Fruit fly (Drosophila melanogaster) whole organism, adult: ENCODE data around the gene Vps60.

Source experiments
- CG11617 ChIP-seq: fragments of 200-800 bp; sonication (Bioruptor generic); optimal IDR thresholded peaks from 2 replicates; lab custom pipeline; 2017; ENCODE audit warnings: mild to moderate bottlenecking, missing biosample characterization, missing genetic modification reagents, missing genetic modification characterization
- CG1620 ChIP-seq: fragments of 200-800 bp; sonication (Bioruptor generic); optimal IDR thresholded peaks from 2 replicates; lab custom pipeline; 2016; ENCODE audit warnings: missing biosample characterization, missing genetic modification characterization
- CG5204 ChIP-seq: fragments of 200-800 bp; sonication (Bioruptor generic); optimal IDR thresholded peaks from 2 replicates; lab custom pipeline; 2016; ENCODE audit warnings: missing biosample characterization, missing genetic modification characterization
- CG7045 ChIP-seq: fragments of 200-800 bp; sonication (Bioruptor generic); optimal IDR thresholded peaks from 2 replicates; lab custom pipeline; 2017; ENCODE audit warnings: missing biosample characterization, mild to moderate bottlenecking, missing genetic modification characterization
- CG7101 ChIP-seq: fragments of 200-800 bp; sonication (Bioruptor generic); optimal IDR thresholded peaks from 2 replicates; lab custom pipeline; 2018; ENCODE audit warnings: missing biosample characterization, mild to moderate bottlenecking, missing genetic modification characterization, moderate library complexity
- Clk ChIP-seq: fragments of 200-800 bp; sonication (Bioruptor generic); optimal IDR thresholded peaks from 2 replicates; lab custom pipeline; 2017; ENCODE audit warnings: missing biosample characterization, missing genetic modification characterization
- Crg-1 ChIP-seq: fragments of 200-800 bp; sonication (Bioruptor generic); optimal IDR thresholded peaks from 2 replicates; lab custom pipeline; 2016; ENCODE audit warnings: missing biosample characterization, missing genetic modification characterization
- Hr96 ChIP-seq: fragments of 200-800 bp; sonication (Bioruptor generic); optimal IDR thresholded peaks from 2 replicates; lab custom pipeline; 2016; ENCODE audit warnings: missing biosample characterization, missing genetic modification characterization
- Mnt ChIP-seq: fragments of 200-800 bp; sonication (Bioruptor generic); optimal IDR thresholded peaks from 2 replicates; lab custom pipeline; 2016; ENCODE audit warnings: missing biosample characterization, mild to moderate bottlenecking, missing genetic modification characterization
- bab1 ChIP-seq: fragments of 200-800 bp; sonication (Bioruptor generic); optimal IDR thresholded peaks from 3 replicates; lab custom pipeline; 2019; ENCODE audit warnings: missing biosample characterization, mild to moderate bottlenecking, missing genetic modification characterization, moderate library complexity
- cnc ChIP-seq, 2 experiments: fragments of >200 bp; optimal IDR thresholded peaks; 2 replicates each; lab custom pipeline; 2017
- kay ChIP-seq: fragments of 200-800 bp; sonication (Bioruptor generic); peaks from one replicate; lab custom pipeline; 2016; ENCODE audit warnings: missing biosample characterization, missing genetic modification characterization, borderline replicate concordance
- ovo ChIP-seq: fragments of 200-800 bp; sonication (Bioruptor generic); optimal IDR thresholded peaks from 2 replicates; lab custom pipeline; 2016; ENCODE audit warnings: missing biosample characterization, missing genetic modification characterization
- pad ChIP-seq: fragments of 200-800 bp; sonication (Bioruptor generic); optimal IDR thresholded peaks from 3 replicates; lab custom pipeline; 2017; ENCODE audit warnings: missing biosample characterization, missing genetic modification characterization, mild to moderate bottlenecking, moderate library complexity, missing genetic modification reagents

DNA sequence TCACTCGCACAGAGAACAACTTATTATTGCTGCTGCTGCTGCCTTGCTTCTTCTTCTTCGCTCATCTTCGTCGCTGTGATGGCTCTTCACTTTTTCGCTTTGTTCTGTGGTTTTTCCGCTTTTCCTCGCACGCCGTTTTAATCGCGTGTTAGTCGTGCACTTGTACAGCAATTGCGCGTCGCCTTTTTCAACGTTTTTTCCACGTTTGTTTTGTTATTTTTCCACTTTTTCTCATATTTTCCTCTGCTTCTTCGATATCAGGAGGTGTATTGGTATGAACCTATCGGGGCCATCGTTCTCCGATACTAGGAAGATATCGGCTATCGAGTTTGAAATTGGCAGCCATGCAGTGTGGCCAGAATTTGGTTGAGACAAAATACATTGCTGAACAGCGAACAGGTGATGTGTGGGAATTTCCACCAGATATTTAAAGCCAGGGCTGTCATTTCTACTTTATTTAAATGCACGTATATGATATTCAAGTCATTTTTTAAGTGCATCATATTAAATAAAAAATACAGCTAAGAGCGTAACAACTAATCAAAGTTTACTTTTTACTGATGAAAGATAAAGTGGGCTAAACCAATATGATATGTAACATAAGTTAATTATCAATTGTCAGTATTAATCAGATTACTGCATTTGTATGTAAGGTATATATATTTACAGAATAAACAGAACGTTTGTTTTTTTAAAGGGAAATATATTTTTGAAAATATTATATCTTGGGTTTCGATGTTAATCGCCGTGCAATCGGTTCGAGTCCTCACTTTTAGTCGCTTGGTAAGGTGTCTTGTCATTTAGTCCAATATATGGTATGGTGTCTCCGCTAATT lies 47.7 kb upstream of the Vps60 start, which contains the start of gene Crtc:
- TF ChIP-seq kay (GFP tag; lab: Kevin White, UChicago) (no peak), CG1620 (peak; percentile 20), CG11617 (GFP tag; lab: Kevin White, UChicago) (no peak), CG7101 (tag; lab: Kevin White, UChicago) (peak; percentile 35), pad (GFP tag; lab: Kevin White, UChicago) (no peak), CG5204 (GFP tag; lab: Kevin White, UChicago) (no peak), Mnt (GFP tag; lab: Kevin White, UChicago) (peak; percentile 11), CG7045 (GFP tag; lab: Kevin White, UChicago) (no peak), Clk (GFP tag; lab: Kevin White, UChicago) (peak; percentile 25), ovo (GFP tag; lab: Kevin White, UChicago) (peak; percentile 24), cnc (optimal IDR thresholded peaks at IDR 0.05; lab: Kevin White, UChicago) (no peak), bab1 (GFP tag; lab: Kevin White, UChicago) (peak; percentile 60), Hr96 (GFP tag; lab: Kevin White, UChicago) (peak; percentile 18), Crg-1 (GFP tag; lab: Kevin White, UChicago) (no peak)
